Worm (Caenorhabditis elegans) whole organism, L2 larva: ENCODE measurements around the gene C37C3.10.

ENCODE experiments used
- R02D3.7 ChIP-seq: fragments of 150-350 bp; optimal IDR thresholded peaks from 2 replicates; lab custom pipeline; 2014; ENCODE audit warnings: missing biosample characterization, missing genetic modification characterization
- aly-2 ChIP-seq: fragments of 150-350 bp; optimal IDR thresholded peaks from 2 replicates; lab custom pipeline; 2014; ENCODE audit warnings: missing biosample characterization, missing genetic modification characterization
- lin-39 ChIP-seq: fragments of 150-350 bp; optimal IDR thresholded peaks from 2 replicates; lab custom pipeline; 2014; ENCODE audit warnings: missing biosample characterization, missing genetic modification reagents, missing genetic modification characterization
- mbf-1 ChIP-seq: sonication (generic microtip); optimal IDR thresholded peaks from 2 replicates; lab custom pipeline; 2017; ENCODE audit warnings: missing biosample characterization, missing genetic modification characterization
- mdl-1 ChIP-seq, 2 experiments: fragments of 150-350 bp in 1 of 2; sonication (generic microtip) in 1 of 2; optimal IDR thresholded peaks; 2 replicates each; lab custom pipeline; 2017; ENCODE audit warnings: missing biosample characterization in 2 of 2, missing genetic modification characterization in 2 of 2
- nhr-10 ChIP-seq: sonication (generic microtip); optimal IDR thresholded peaks from 2 replicates; lab custom pipeline; 2017; ENCODE audit warnings: missing biosample characterization, missing genetic modification characterization
- nhr-77 ChIP-seq: fragments of 150-350 bp; optimal IDR thresholded peaks from 2 replicates; lab custom pipeline; 2014; ENCODE audit warnings: missing biosample characterization, missing genetic modification characterization

DNA sequence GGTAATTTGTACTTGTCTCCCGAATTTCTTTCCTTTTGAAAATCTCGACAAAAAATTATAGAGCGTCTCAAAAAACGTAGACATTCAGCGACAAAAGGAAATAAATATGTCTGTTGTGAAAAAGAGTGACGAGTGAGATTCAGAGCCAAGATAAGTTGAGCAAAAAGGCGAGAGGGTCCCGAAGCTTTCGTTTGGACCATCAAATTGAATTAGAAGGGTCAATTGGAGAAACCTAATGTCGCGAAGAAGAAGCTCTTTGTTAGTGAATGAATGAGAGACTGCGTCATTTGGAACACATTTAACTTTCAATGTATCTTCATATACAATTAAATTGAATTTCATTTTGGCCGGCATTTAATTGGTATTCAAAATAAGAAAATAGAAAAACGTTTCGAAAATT is 46.4 kb downstream of the C37C3.10 start:
- TF ChIP-seq mbf-1 (no peak), aly-2 (no peak), nhr-10 (no peak), mdl-1 (tag; optimal IDR thresholded peaks at IDR 0.05; lab: Kevin White, UChicago) (no peak), nhr-77 (tag; lab: Kevin White, UChicago) (no peak), lin-39 (no peak), R02D3.7 (tag; lab: Kevin White, UChicago) (no peak)
